Worm (Caenorhabditis elegans) whole organism, L4 larva: ENCODE measurements around the gene gkow-1.

Experiments
- F44E2.7 ChIP-seq: fragments of 200-800 bp; sonication (Bioruptor generic); IDR thresholded peaks from 2 replicates; pipeline ENCODE4 v2.1.2; 2022; ENCODE audit warnings: missing genetic modification characterization, missing compliant biosample characterization
- T20F7.1 ChIP-seq: fragments of 200-800 bp; sonication (Bioruptor generic); optimal IDR thresholded peaks from 2 replicates; lab custom pipeline; 2018; ENCODE audit warnings: mild to moderate bottlenecking, missing genetic modification characterization, missing compliant biosample characterization
- T26A8.4 ChIP-seq: fragments of 200-800 bp; sonication (Bioruptor generic); IDR thresholded peaks from 2 replicates; pipeline ENCODE4 v1.3.6; 2022; ENCODE audit warnings: missing genetic modification characterization, missing compliant biosample characterization
- aly-2 ChIP-seq: sonication (generic microtip); optimal IDR thresholded peaks from 2 replicates; lab custom pipeline; 2018; ENCODE audit warnings: missing biosample characterization, missing genetic modification characterization
- arid-1 ChIP-seq: fragments of 200-800 bp; sonication (Bioruptor generic); conservative IDR thresholded peaks from 2 replicates; pipeline ENCODE4 v1.3.6; 2022; ENCODE audit warnings: missing genetic modification reagents, missing genetic modification characterization, missing compliant biosample characterization
- ceh-28 ChIP-seq: fragments of 150-350 bp; optimal IDR thresholded peaks from 2 replicates; lab custom pipeline; 2014; ENCODE audit warnings: missing biosample characterization, missing genetic modification reagents, missing genetic modification characterization
- ceh-44 ChIP-seq: fragments of 200-800 bp; sonication (Bioruptor generic); IDR thresholded peaks from 2 replicates; pipeline ENCODE4 v1.3.6; 2022; ENCODE audit warnings: missing genetic modification reagents, missing genetic modification characterization, missing compliant biosample characterization
- ceh-62 ChIP-seq: sonication (generic microtip); optimal IDR thresholded peaks from 2 replicates; lab custom pipeline; 2017; ENCODE audit warnings: missing biosample characterization, missing genetic modification characterization
- ceh-82 ChIP-seq: sonication (generic microtip); optimal IDR thresholded peaks from 2 replicates; lab custom pipeline; 2017; ENCODE audit warnings: missing biosample characterization, missing genetic modification characterization
- daf-12 ChIP-seq: fragments of 150-350 bp; optimal IDR thresholded peaks from 2 replicates; lab custom pipeline; 2014; ENCODE audit warnings: missing biosample characterization, missing genetic modification reagents, missing genetic modification characterization
- daf-16 ChIP-seq, 3 experiments: sonication (generic microtip); optimal IDR thresholded peaks; 2 replicates each; lab custom pipeline; 2016 to 2017; ENCODE audit warnings: missing genetic modification characterization in 3 of 3, missing genetic modification reagents in 3 of 3, mild to moderate bottlenecking in 2 of 3, missing compliant biosample characterization in 2 of 3, missing biosample characterization in 1 of 3, moderate library complexity in 1 of 3
- dmd-9 ChIP-seq: fragments of 200-800 bp; sonication (Bioruptor generic); IDR thresholded peaks from 2 replicates; pipeline ENCODE4 v1.3.6; 2022; ENCODE audit warnings: missing genetic modification reagents, missing genetic modification characterization, missing compliant biosample characterization
- dpl-1 ChIP-seq: fragments of 150-350 bp; optimal IDR thresholded peaks from 2 replicates; lab custom pipeline; 2014; ENCODE audit warnings: missing biosample characterization, missing genetic modification reagents, missing genetic modification characterization
- duxl-1 ChIP-seq: sonication (generic microtip); optimal IDR thresholded peaks from 2 replicates; lab custom pipeline; 2016; ENCODE audit warnings: mild to moderate bottlenecking, missing genetic modification characterization, moderate library complexity, missing compliant biosample characterization; ENCODE audit not compliant: poor library complexity
- dve-1 ChIP-seq: sonication (generic microtip); optimal IDR thresholded peaks from 2 replicates; lab custom pipeline; 2017; ENCODE audit warnings: antibody characterized with exemption, mild to moderate bottlenecking, missing genetic modification characterization, missing compliant biosample characterization; ENCODE audit not compliant: insufficient read depth
- fos-1 ChIP-seq: fragments of 150-350 bp; optimal IDR thresholded peaks from 2 replicates; lab custom pipeline; 2014; ENCODE audit warnings: missing biosample characterization, missing genetic modification characterization
- hmg-1.1 ChIP-seq: fragments of 200-800 bp; sonication (Bioruptor generic); IDR thresholded peaks from 2 replicates; pipeline ENCODE4 v1.3.6; 2022; ENCODE audit warnings: missing genetic modification reagents, missing genetic modification characterization, missing compliant biosample characterization
- jun-1 ChIP-seq: fragments of 150-350 bp; optimal IDR thresholded peaks from 2 replicates; lab custom pipeline; 2014; ENCODE audit warnings: missing biosample characterization, missing genetic modification reagents, missing genetic modification characterization
- lin-1 ChIP-seq: fragments of 200-800 bp; sonication (Bioruptor generic); IDR thresholded peaks from 2 replicates; pipeline ENCODE4 v1.3.6; 2022; ENCODE audit warnings: missing genetic modification reagents, missing genetic modification characterization, missing compliant biosample characterization
- lin-13 ChIP-seq: fragments of 150-350 bp; optimal IDR thresholded peaks from 2 replicates; lab custom pipeline; 2014; ENCODE audit warnings: missing biosample characterization, missing genetic modification reagents, missing genetic modification characterization
- lin-29 ChIP-seq: fragments of 200-800 bp; sonication (Bioruptor generic); IDR thresholded peaks from 2 replicates; pipeline ENCODE4 v1.3.6; 2022; ENCODE audit warnings: missing genetic modification reagents, missing genetic modification characterization, missing compliant biosample characterization
- lin-38 ChIP-seq: fragments of 200-800 bp; sonication (Bioruptor generic); IDR thresholded peaks from 2 replicates; pipeline ENCODE4 v1.3.6; 2022; ENCODE audit warnings: missing genetic modification reagents, missing genetic modification characterization, missing compliant biosample characterization
- lir-3 ChIP-seq: sonication (generic microtip); optimal IDR thresholded peaks from 2 replicates; lab custom pipeline; 2016; ENCODE audit warnings: mild to moderate bottlenecking, missing genetic modification characterization, missing compliant biosample characterization
- lsy-2 ChIP-seq, 2 experiments: fragments of 150-350 bp in 1 of 2; sonication (generic microtip) in 1 of 2; optimal IDR thresholded peaks; 2 replicates each; lab custom pipeline; 2014 to 2017; ENCODE audit warnings: missing biosample characterization in 2 of 2, missing genetic modification characterization in 2 of 2
- mdl-1 ChIP-seq, 2 experiments: fragments of 150-350 bp in 1 of 2; sonication (generic microtip) in 1 of 2; optimal IDR thresholded peaks; 2 replicates each; lab custom pipeline; 2014 to 2017; ENCODE audit warnings: missing biosample characterization in 2 of 2, missing genetic modification characterization in 2 of 2
- mdt-29 ChIP-seq: fragments of 200-800 bp; sonication (Bioruptor generic); IDR thresholded peaks from 2 replicates; pipeline ENCODE4 v1.3.6; 2022; ENCODE audit warnings: missing genetic modification reagents, missing genetic modification characterization, missing compliant biosample characterization
- mep-1 ChIP-seq: fragments of 150-350 bp; sonication (generic microtip); optimal IDR thresholded peaks from 3 replicates; lab custom pipeline; 2014; ENCODE audit warnings: missing biosample characterization, missing genetic modification characterization
- mes-2 ChIP-seq: sonication (generic microtip); optimal IDR thresholded peaks from 2 replicates; lab custom pipeline; 2016; ENCODE audit warnings: missing genotype, mild to moderate bottlenecking, missing genetic modification characterization, missing compliant biosample characterization; ENCODE audit not compliant: poor library complexity, severe bottlenecking
- mxl-2 ChIP-seq: fragments of 200-800 bp; sonication (Bioruptor generic); conservative IDR thresholded peaks from 2 replicates; pipeline ENCODE4 v1.3.6; 2022; ENCODE audit warnings: missing genetic modification reagents, missing genetic modification characterization, missing compliant biosample characterization
- mxl-3 ChIP-seq: fragments of 200-800 bp; sonication (Bioruptor generic); optimal IDR thresholded peaks from 2 replicates; lab custom pipeline; 2018; ENCODE audit warnings: mild to moderate bottlenecking, missing genetic modification characterization, missing compliant biosample characterization
- nhr-102 ChIP-seq: sonication (generic microtip); optimal IDR thresholded peaks from 2 replicates; lab custom pipeline; 2016; ENCODE audit warnings: mild to moderate bottlenecking, missing genetic modification characterization, moderate library complexity, missing compliant biosample characterization
- nhr-25 ChIP-seq: sonication (generic microtip); optimal IDR thresholded peaks from 2 replicates; lab custom pipeline; 2017; ENCODE audit warnings: missing genetic modification characterization, mild to moderate bottlenecking, missing compliant biosample characterization, antibody characterized with exemption, moderate library complexity, borderline replicate concordance; ENCODE audit not compliant: insufficient read depth
- nhr-28 ChIP-seq: fragments of 150-350 bp; optimal IDR thresholded peaks from 2 replicates; lab custom pipeline; 2014; ENCODE audit warnings: missing biosample characterization, missing genetic modification characterization
- nhr-6 ChIP-seq: fragments of 150-350 bp; optimal IDR thresholded peaks from 2 replicates; lab custom pipeline; 2014; ENCODE audit warnings: missing biosample characterization, missing genetic modification characterization
- nhr-77 ChIP-seq: fragments of 150-350 bp; optimal IDR thresholded peaks from 2 replicates; lab custom pipeline; 2014; ENCODE audit warnings: missing biosample characterization, missing genetic modification characterization
- pha-4 ChIP-seq, 2 experiments: fragments of 150-350 bp in 1 of 2; fragments of 200-800 bp in 1 of 2; sonication (Bioruptor generic) in 1 of 2; IDR thresholded peaks in 1 of 2; optimal IDR thresholded peaks in 1 of 2; 2 replicates each; pipeline versions ENCODE4 v1.3.6 to Lab custom; 2014 to 2022; ENCODE audit warnings: missing genetic modification characterization in 2 of 2, missing genetic modification reagents in 2 of 2, missing biosample characterization in 1 of 2, missing compliant biosample characterization in 1 of 2
- rbr-2 ChIP-seq: sonication (generic microtip); optimal IDR thresholded peaks from 2 replicates; lab custom pipeline; 2016; ENCODE audit warnings: missing genotype, missing genetic modification characterization, missing compliant biosample characterization
- sdz-12 ChIP-seq: fragments of 200-800 bp; sonication (Bioruptor generic); optimal IDR thresholded peaks from 2 replicates; lab custom pipeline; 2018; ENCODE audit warnings: mild to moderate bottlenecking, missing genetic modification characterization, missing compliant biosample characterization
- set-16 ChIP-seq: fragments of 200-800 bp; sonication (Bioruptor generic); IDR thresholded peaks from 2 replicates; pipeline ENCODE4 v1.3.6; 2022; ENCODE audit warnings: missing genetic modification reagents, missing genetic modification characterization, missing compliant biosample characterization
- snpc-4 ChIP-seq: fragments of 150-350 bp; optimal IDR thresholded peaks from 2 replicates; lab custom pipeline; 2014; ENCODE audit warnings: missing biosample characterization, missing genetic modification characterization
- spr-3 ChIP-seq: fragments of 200-800 bp; sonication (Bioruptor generic); optimal IDR thresholded peaks from 2 replicates; lab custom pipeline; 2018; ENCODE audit warnings: mild to moderate bottlenecking, missing genetic modification characterization, missing compliant biosample characterization
- unc-62 ChIP-seq, 3 experiments: fragments of 150-350 bp in 1 of 3; sonication (generic microtip); optimal IDR thresholded peaks in 2 of 3; peaks in 1 of 3; 1 replicate in 1 of 3; 2 replicates in 2 of 3; lab custom pipeline; 2014 to 2017; ENCODE audit warnings: missing biosample characterization in 3 of 3, missing genetic modification characterization in 3 of 3, missing genetic modification reagents in 3 of 3, missing genotype in 1 of 3

gkow-1 gene

DNA sequence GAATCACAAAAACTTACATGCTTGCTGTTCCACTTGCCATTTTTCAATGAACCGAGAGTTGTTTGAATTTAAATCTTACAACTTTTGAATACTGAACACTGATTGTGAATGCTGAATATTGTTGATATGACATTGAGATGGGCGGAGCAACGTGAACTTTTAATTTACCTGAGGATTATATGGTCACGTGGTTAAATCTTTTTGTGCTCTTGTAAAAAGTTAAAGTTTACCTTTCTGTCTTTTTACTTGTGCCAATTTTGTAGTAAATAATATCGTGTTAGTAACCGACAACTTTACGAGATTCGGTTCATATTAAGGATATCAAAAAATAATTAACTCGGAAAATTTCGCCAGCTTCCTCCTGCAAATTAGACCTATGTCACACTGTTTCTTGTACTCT is 5.7 kb upstream of the gkow-1 start, which contains the start of gene Y43C5B.2:
Gene Y43C5B.2 (minus strand): TSS at position 101 of the 400 bp plus-strand sequence.
- TF ChIP-seq mxl-3 (GFP tag; lab: Kevin White, UChicago): no peak
- TF ChIP-seq dve-1 (tag; lab: Kevin White, UChicago): no peak
- no peak for TF ChIP-seq lsy-2 (tag; optimal IDR thresholded peaks at IDR 0.05; lab: Kevin White, UChicago)
- no peak for TF ChIP-seq ceh-28 (tag; lab: Kevin White, UChicago)
- TF ChIP-seq ceh-82 (tag; lab: Kevin White, UChicago): no peak
- no peak for TF ChIP-seq mdl-1 (tag; optimal IDR thresholded peaks at IDR 0.05; lab: Kevin White, UChicago)
- no peak for TF ChIP-seq nhr-25 (tag; lab: Kevin White, UChicago)
- TF ChIP-seq ceh-44: no peak

ce11 chrIV:10357072-10357471 is 870 bp upstream of the gkow-1 start, which contains the start of gene R11A8.1:
Gene R11A8.1, minus strand, starts transcription at chrIV:10357172.
- TF ChIP-seq lin-38 (GFP tag; lab: Robert Waterston, UW) (no peak), T26A8.4 (GFP tag; lab: Robert Waterston, UW) (no peak), spr-3 (GFP tag; lab: Kevin White, UChicago) (no peak), lir-3 (tag; lab: Kevin White, UChicago) (no peak), mdt-29 (GFP tag; lab: Robert Waterston, UW) (no peak), F44E2.7 (GFP tag; lab: Robert Waterston, UW) (no peak), nhr-77 (tag; lab: Kevin White, UChicago) (no peak), ceh-28 (tag; lab: Kevin White, UChicago) (no peak), sdz-12 (GFP tag; lab: Kevin White, UChicago) (no peak), aly-2 (tag; lab: Kevin White, UChicago) (no peak)

- TF ChIP-seq daf-12 (tag; lab: Kevin White, UChicago) (no peak), nhr-6 (tag; lab: Kevin White, UChicago) (no peak), duxl-1 (no peak)
Observed at ce11 chrIV:10360336-10360735, 2.4 kb downstream of the gkow-1 start, which contains the start of gene ugt-59. Gene ugt-59, plus strand, starts transcription at chrIV:10360636.

ce11 chrIV:10366018-10366417 is 8.1 kb downstream of the gkow-1 start, which contains the start of gene sir-2.1:
Gene sir-2.1, minus strand, starts transcription at chrIV:10366229.
- TF ChIP-seq spr-3 (GFP tag; lab: Kevin White, UChicago): peak; percentile 5
- TF ChIP-seq T26A8.4 (GFP tag; lab: Robert Waterston, UW): peak; percentile 26; the same call in 1 of the 2 replicates
- TF ChIP-seq pha-4 (GFP tag; IDR thresholded peaks at IDR 0.05; lab: Robert Waterston, UW): no peak
- TF ChIP-seq pha-4 (tag; optimal IDR thresholded peaks at IDR 0.05; lab: Kevin White, UChicago): no peak
- peak; percentile 52 for TF ChIP-seq dpl-1
- TF ChIP-seq fos-1: no peak
- no peak for TF ChIP-seq nhr-28
- no peak for TF ChIP-seq snpc-4 (tag; lab: Kevin White, UChicago)
- peak in 1 of 2 experiments; percentile 69 for TF ChIP-seq lsy-2 (tag; optimal IDR thresholded peaks at IDR 0.05; lab: Kevin White, UChicago)
- peak; percentile 65 for TF ChIP-seq T20F7.1
- peak; percentile 58 for TF ChIP-seq rbr-2 (tag; lab: Kevin White, UChicago)
- TF ChIP-seq unc-62 (GFP tag; optimal IDR thresholded peaks at IDR 0.05 in 1 of 2; lab: Kevin White, UChicago): no peak
- no peak for TF ChIP-seq unc-62 (tag; optimal IDR thresholded peaks at IDR 0.05; lab: Kevin White, UChicago)
- no peak for TF ChIP-seq dmd-9
- TF ChIP-seq mes-2 (tag; lab: Kevin White, UChicago): peak; percentile 71
- peak; percentile 57; the same call in 1 of the 2 replicates for TF ChIP-seq hmg-1.1 (GFP tag; lab: Robert Waterston, UW)
- no peak for TF ChIP-seq lin-1
- TF ChIP-seq lin-29: no peak
- TF ChIP-seq jun-1 (tag; lab: Kevin White, UChicago): peak; percentile 21
- no peak for TF ChIP-seq arid-1 (GFP tag; lab: Robert Waterston, UW)
- TF ChIP-seq mep-1: peak; percentile 50
- TF ChIP-seq mxl-2 (GFP tag; lab: Robert Waterston, UW): no peak
- TF ChIP-seq set-16 (GFP tag; lab: Robert Waterston, UW): no peak
- peak; percentile 23 for TF ChIP-seq nhr-102 (tag; lab: Kevin White, UChicago)
- no peak for TF ChIP-seq mdt-29 (GFP tag; lab: Robert Waterston, UW)
- TF ChIP-seq ceh-62: no peak
- no peak for TF ChIP-seq daf-16 (GFP tag; optimal IDR thresholded peaks at IDR 0.05; lab: Kevin White, UChicago)
- peak; percentile 21 for TF ChIP-seq daf-16 (tag; optimal IDR thresholded peaks at IDR 0.05; lab: Kevin White, UChicago)
- TF ChIP-seq lin-13 (GFP tag; lab: Kevin White, UChicago): no peak
